Worm (Caenorhabditis elegans) whole organism, mixed stage, embryonic: ENCODE results near the gene F22B3.5.

Source experiments
- ceh-39 ChIP-seq: fragments of 150-350 bp; optimal IDR thresholded peaks from 2 replicates; lab custom pipeline; 2014; ENCODE audit warnings: missing biosample characterization, missing genetic modification characterization
- lsy-2 ChIP-seq: fragments of 150-350 bp; optimal IDR thresholded peaks from 2 replicates; lab custom pipeline; 2014; ENCODE audit warnings: missing biosample characterization, missing genetic modification characterization
- mep-1 ChIP-seq: fragments of 150-350 bp; optimal IDR thresholded peaks from 2 replicates; lab custom pipeline; 2017; ENCODE audit warnings: missing biosample characterization, missing genetic modification reagents, missing genetic modification characterization, inconsistent platforms
- nhr-28 ChIP-seq: fragments of 150-350 bp; optimal IDR thresholded peaks from 2 replicates; lab custom pipeline; 2014; ENCODE audit warnings: missing biosample characterization, missing genetic modification characterization
- snpc-4 ChIP-seq: fragments of 150-350 bp; optimal IDR thresholded peaks from 2 replicates; lab custom pipeline; 2014; ENCODE audit warnings: missing biosample characterization, missing genetic modification characterization
- unc-39 ChIP-seq: fragments of 150-350 bp; optimal IDR thresholded peaks from 2 replicates; lab custom pipeline; 2014; ENCODE audit warnings: missing biosample characterization, missing genetic modification characterization

DNA sequence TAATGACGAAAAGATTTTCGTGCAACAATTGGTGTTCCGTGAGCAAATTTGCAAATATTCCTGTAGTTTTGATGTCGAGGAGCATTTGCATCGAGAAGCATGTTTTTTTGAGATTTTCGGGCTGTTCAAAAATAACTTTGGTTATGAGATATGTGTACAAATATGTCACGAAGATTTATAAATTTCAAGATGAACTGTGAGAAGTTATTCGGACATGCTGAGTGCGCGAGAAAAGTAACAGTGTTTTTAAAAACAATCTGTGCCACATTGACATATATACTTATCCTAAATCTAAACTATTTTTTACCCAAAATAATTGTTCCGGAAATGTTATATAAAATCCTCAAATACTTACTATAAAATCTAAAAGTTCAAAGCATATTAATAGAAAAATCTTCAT lies 5.1 kb upstream of the F22B3.5 start, which contains the start of gene F22B3.7:
- TF ChIP-seq mep-1 (tag; lab: Kevin White, UChicago) (no peak), nhr-28 (tag; lab: Kevin White, UChicago) (no peak), snpc-4 (tag; lab: Kevin White, UChicago) (no peak), unc-39 (no peak), lsy-2 (no peak), ceh-39 (tag; lab: Kevin White, UChicago) (no peak)
